Worm (Caenorhabditis elegans) whole organism, young adult: ENCODE results near the gene mif-4.

ENCODE experiments used
- ama-1 ChIP-seq, 3 experiments: fragments of 150-350 bp in 1 of 3; sonication (generic microtip) in 2 of 3; optimal IDR thresholded peaks; 2 replicates each; lab custom pipeline; 2014 to 2018; ENCODE audit warnings: missing biosample characterization in 2 of 3, missing genetic modification characterization in 2 of 3, missing genetic modification reagents in 2 of 3
- atf-7 ChIP-seq: sonication (generic microtip); optimal IDR thresholded peaks from 2 replicates; lab custom pipeline; 2017; ENCODE audit warnings: mild to moderate bottlenecking, missing genetic modification characterization, missing compliant biosample characterization
- athp-1 ChIP-seq: sonication (generic microtip); optimal IDR thresholded peaks from 2 replicates; lab custom pipeline; 2017; ENCODE audit warnings: mild to moderate bottlenecking, missing genetic modification characterization, missing compliant biosample characterization
- ceh-91 ChIP-seq: fragments of 200-800 bp; sonication (Bioruptor generic); IDR thresholded peaks from 2 replicates; pipeline ENCODE4 v1.3.6; 2022; ENCODE audit warnings: missing genetic modification reagents, missing genetic modification characterization, missing compliant biosample characterization
- mxl-1 ChIP-seq: sonication (generic microtip); optimal IDR thresholded peaks from 2 replicates; lab custom pipeline; 2016; ENCODE audit warnings: missing genetic modification characterization, missing compliant biosample characterization
- nhr-120 ChIP-seq: fragments of 200-800 bp; sonication (Bioruptor generic); IDR thresholded peaks from 2 replicates; pipeline ENCODE4 v1.3.6; 2022; ENCODE audit warnings: missing genetic modification characterization, missing compliant biosample characterization
- snpc-1.3 ChIP-seq: sonication (generic microtip); optimal IDR thresholded peaks from 2 replicates; lab custom pipeline; 2017; ENCODE audit warnings: missing genetic modification characterization, mild to moderate bottlenecking, missing compliant biosample characterization, antibody characterized with exemption, moderate library complexity, missing genotype, missing genetic modification reagents; ENCODE audit not compliant: insufficient read depth
- unc-130 ChIP-seq: sonication (generic microtip); optimal IDR thresholded peaks from 2 replicates; lab custom pipeline; 2016; ENCODE audit warnings: missing genetic modification reagents, missing genetic modification characterization, missing compliant biosample characterization
- unc-62 ChIP-seq: fragments of 150-350 bp; optimal IDR thresholded peaks from 2 replicates; lab custom pipeline; 2014; ENCODE audit warnings: missing biosample characterization, missing genetic modification reagents, missing genetic modification characterization
- xnd-1 ChIP-seq: sonication (generic microtip); optimal IDR thresholded peaks from 2 replicates; lab custom pipeline; 2016; ENCODE audit warnings: missing genotype, missing genetic modification reagents, missing genetic modification characterization, missing compliant biosample characterization
- zim-3 ChIP-seq: sonication (generic microtip); optimal IDR thresholded peaks from 2 replicates; lab custom pipeline; 2017; ENCODE audit warnings: mild to moderate bottlenecking, missing genetic modification characterization, moderate library complexity, missing compliant biosample characterization

ce11 chrIV:6378398-6378797 is 42.6 kb upstream of the mif-4 start:
- TF ChIP-seq zim-3: no peak
- TF ChIP-seq atf-7 (tag; lab: Kevin White, UChicago): no peak
- TF ChIP-seq snpc-1.3 (tag; lab: Kevin White, UChicago): no peak
- TF ChIP-seq mxl-1 (tag; lab: Kevin White, UChicago): no peak
- no peak for TF ChIP-seq nhr-120 (GFP tag; lab: Robert Waterston, UW)
- no peak for TF ChIP-seq unc-62 (GFP tag; lab: Kevin White, UChicago)
- TF ChIP-seq athp-1 (tag; lab: Kevin White, UChicago): no peak
- no peak for TF ChIP-seq unc-130 (GFP tag; lab: Kevin White, UChicago)
- no peak for TF ChIP-seq xnd-1 (tag; lab: Kevin White, UChicago)
- no peak for TF ChIP-seq ama-1 (optimal IDR thresholded peaks at IDR 0.05; lab: Kevin White, UChicago)
- TF ChIP-seq ama-1 (GFP tag; optimal IDR thresholded peaks at IDR 0.05; lab: Kevin White, UChicago): no peak
- TF ChIP-seq ceh-91 (GFP tag; lab: Robert Waterston, UW): no peak
